Worm (Caenorhabditis elegans) whole organism, late embryonic: Measurements from ENCODE around the gene K10B3.1.
A peak's percentile ranks its signal among the peaks of the same experiment; 100 is the strongest.

Experiments used
- C08G9.2 ChIP-seq: sonication (generic microtip); optimal IDR thresholded peaks from 2 replicates; lab custom pipeline; 2016; ENCODE audit warnings: mild to moderate bottlenecking, missing genetic modification characterization, moderate library complexity, missing compliant biosample characterization
- C38D4.7 ChIP-seq: fragments of 200-800 bp; sonication (Bioruptor generic); optimal IDR thresholded peaks from 2 replicates; lab custom pipeline; 2018; ENCODE audit warnings: mild to moderate bottlenecking, missing genetic modification characterization, moderate library complexity, missing compliant biosample characterization
- F13H6.1 ChIP-seq: sonication (generic microtip); optimal IDR thresholded peaks from 2 replicates; lab custom pipeline; 2016; ENCODE audit warnings: missing genetic modification characterization, missing compliant biosample characterization
- K09A11.1 ChIP-seq: sonication (generic microtip); optimal IDR thresholded peaks from 2 replicates; lab custom pipeline; 2017; ENCODE audit warnings: antibody characterized with exemption, mild to moderate bottlenecking, missing genetic modification characterization, missing compliant biosample characterization; ENCODE audit not compliant: insufficient read depth
- ahr-1 ChIP-seq: sonication (generic microtip); optimal IDR thresholded peaks from 2 replicates; lab custom pipeline; 2016; ENCODE audit warnings: missing genetic modification characterization, missing compliant biosample characterization
- ceh-14 ChIP-seq: sonication (generic microtip); optimal IDR thresholded peaks from 2 replicates; lab custom pipeline; 2016; ENCODE audit warnings: missing genotype, missing genetic modification characterization, missing compliant biosample characterization
- ceh-18 ChIP-seq: sonication (generic microtip); optimal IDR thresholded peaks from 2 replicates; lab custom pipeline; 2016; ENCODE audit warnings: missing genetic modification characterization, missing compliant biosample characterization
- ceh-24 ChIP-seq: sonication (generic microtip); optimal IDR thresholded peaks from 2 replicates; lab custom pipeline; 2016; ENCODE audit warnings: mild to moderate bottlenecking, missing genetic modification characterization, missing compliant biosample characterization
- ceh-31 ChIP-seq: sonication (generic microtip); optimal IDR thresholded peaks from 2 replicates; lab custom pipeline; 2016; ENCODE audit warnings: missing genetic modification characterization, missing compliant biosample characterization
- ceh-34 ChIP-seq: sonication (generic microtip); optimal IDR thresholded peaks from 2 replicates; lab custom pipeline; 2016; ENCODE audit warnings: mild to moderate bottlenecking, missing genetic modification characterization, missing compliant biosample characterization
- ceh-45 ChIP-seq: fragments of 200-800 bp; sonication (Bioruptor generic); IDR thresholded peaks from 2 replicates; pipeline ENCODE4 v1.3.6; 2022; ENCODE audit warnings: missing genetic modification reagents, missing genetic modification characterization, missing compliant biosample characterization
- ceh-6 ChIP-seq: fragments of 200-800 bp; sonication (Bioruptor generic); optimal IDR thresholded peaks from 2 replicates; lab custom pipeline; 2018; ENCODE audit warnings: mild to moderate bottlenecking, missing genetic modification characterization, missing compliant biosample characterization
- elt-2 ChIP-seq: sonication (generic microtip); optimal IDR thresholded peaks from 2 replicates; lab custom pipeline; 2016; ENCODE audit warnings: missing genetic modification reagents, missing genetic modification characterization, missing compliant biosample characterization
- ets-4 ChIP-seq: sonication (generic microtip); optimal IDR thresholded peaks from 2 replicates; lab custom pipeline; 2016; ENCODE audit warnings: missing genetic modification characterization, missing compliant biosample characterization
- eyg-1 ChIP-seq: sonication (generic microtip); optimal IDR thresholded peaks from 2 replicates; lab custom pipeline; 2016; ENCODE audit warnings: missing genotype, missing genetic modification characterization, missing compliant biosample characterization
- fax-1 ChIP-seq: sonication (generic microtip); optimal IDR thresholded peaks from 2 replicates; lab custom pipeline; 2016; ENCODE audit warnings: missing genotype, missing genetic modification characterization, missing compliant biosample characterization
- fkh-10 ChIP-seq: fragments of 150-350 bp; optimal IDR thresholded peaks from 2 replicates; lab custom pipeline; 2014; ENCODE audit warnings: missing biosample characterization, missing genetic modification reagents, missing genetic modification characterization
- gmeb-2 ChIP-seq: sonication (generic microtip); optimal IDR thresholded peaks from 2 replicates; lab custom pipeline; 2016; ENCODE audit warnings: missing genetic modification characterization, inconsistent platforms, missing compliant biosample characterization
- hlh-6 ChIP-seq: sonication (generic microtip); optimal IDR thresholded peaks from 2 replicates; lab custom pipeline; 2016; ENCODE audit warnings: missing genotype, missing genetic modification characterization, missing compliant biosample characterization
- hlh-8 ChIP-seq: sonication (generic microtip); optimal IDR thresholded peaks from 2 replicates; lab custom pipeline; 2016; ENCODE audit warnings: missing genotype, missing genetic modification characterization, missing compliant biosample characterization
- lim-6 ChIP-seq: sonication (generic microtip); optimal IDR thresholded peaks from 2 replicates; lab custom pipeline; 2016; ENCODE audit warnings: missing genetic modification characterization, missing compliant biosample characterization
- madf-2 ChIP-seq: sonication (generic microtip); optimal IDR thresholded peaks from 2 replicates; lab custom pipeline; 2017; ENCODE audit warnings: missing genetic modification characterization, missing compliant biosample characterization
- nfya-1 ChIP-seq: sonication (generic microtip); optimal IDR thresholded peaks from 2 replicates; lab custom pipeline; 2017; ENCODE audit warnings: missing genetic modification characterization, mild to moderate bottlenecking, missing compliant biosample characterization, antibody characterized with exemption, moderate library complexity
- npax-4 ChIP-seq: sonication (generic microtip); optimal IDR thresholded peaks from 2 replicates; lab custom pipeline; 2016; ENCODE audit warnings: missing genetic modification characterization, missing compliant biosample characterization
- odd-2 ChIP-seq: sonication (generic microtip); optimal IDR thresholded peaks from 2 replicates; lab custom pipeline; 2017; ENCODE audit warnings: antibody characterized with exemption, mild to moderate bottlenecking, missing genetic modification characterization, missing compliant biosample characterization
- pax-1 ChIP-seq: fragments of 150-350 bp; optimal IDR thresholded peaks from 2 replicates; lab custom pipeline; 2014; ENCODE audit warnings: missing biosample characterization, missing genetic modification characterization
- pha-2 ChIP-seq: sonication (generic microtip); optimal IDR thresholded peaks from 2 replicates; lab custom pipeline; 2017; ENCODE audit warnings: mild to moderate bottlenecking, missing genetic modification characterization, missing compliant biosample characterization
- pha-4 ChIP-seq: fragments of 150-350 bp; optimal IDR thresholded peaks from 2 replicates; lab custom pipeline; 2018; ENCODE audit warnings: missing biosample characterization, missing genetic modification reagents, missing genetic modification characterization
- pqm-1 ChIP-seq: sonication (generic microtip); optimal IDR thresholded peaks from 2 replicates; lab custom pipeline; 2016; ENCODE audit warnings: missing genetic modification characterization, missing compliant biosample characterization
- pros-1 ChIP-seq: fragments of 150-350 bp; optimal IDR thresholded peaks from 2 replicates; lab custom pipeline; 2014; ENCODE audit warnings: missing biosample characterization, missing genetic modification reagents, missing genetic modification characterization
- rnt-1 ChIP-seq: sonication (generic microtip); optimal IDR thresholded peaks from 2 replicates; lab custom pipeline; 2016; ENCODE audit warnings: missing genetic modification characterization, missing compliant biosample characterization
- sox-4 ChIP-seq: sonication (generic microtip); optimal IDR thresholded peaks from 2 replicates; lab custom pipeline; 2017; ENCODE audit warnings: mild to moderate bottlenecking, missing genetic modification characterization, inconsistent platforms, missing compliant biosample characterization
- syd-9 ChIP-seq: sonication (generic microtip); optimal IDR thresholded peaks from 2 replicates; lab custom pipeline; 2016; ENCODE audit warnings: mild to moderate bottlenecking, missing genetic modification characterization, moderate library complexity, missing compliant biosample characterization
- tbx-2 ChIP-seq: sonication (generic microtip); optimal IDR thresholded peaks from 2 replicates; lab custom pipeline; 2016; ENCODE audit warnings: missing genetic modification characterization, missing compliant biosample characterization
- unc-3 ChIP-seq, 2 experiments: fragments of 200-800 bp in 1 of 2; sonication (Bioruptor generic) in 1 of 2; sonication (generic microtip) in 1 of 2; conservative IDR thresholded peaks in 1 of 2; optimal IDR thresholded peaks in 1 of 2; 2 replicates each; pipeline versions ENCODE4 v1.3.6 to Lab custom; 2016 to 2022; ENCODE audit warnings: missing compliant biosample characterization in 2 of 2, missing genetic modification characterization in 2 of 2, missing genetic modification reagents in 1 of 2
- unc-55 ChIP-seq: sonication (generic microtip); optimal IDR thresholded peaks from 2 replicates; lab custom pipeline; 2017; ENCODE audit warnings: missing biosample characterization, missing genetic modification reagents, missing genetic modification characterization

The K10B3.1 gene

ce11 chrX:3153133-3153532 is 17.8 kb downstream of the K10B3.1 start:
- no peak for TF ChIP-seq ceh-18 (tag; lab: Kevin White, UChicago)
- no peak for TF ChIP-seq eyg-1 (tag; lab: Kevin White, UChicago)
- TF ChIP-seq nfya-1, result no peak
- TF ChIP-seq npax-4 (tag; lab: Kevin White, UChicago), result no peak
- peak; percentile 87 for TF ChIP-seq elt-2 (tag; lab: Kevin White, UChicago)

ce11 chrX:3154562-3154961 is 19.3 kb downstream of the K10B3.1 start:
- no peak for TF ChIP-seq unc-55
- TF ChIP-seq fkh-10 (GFP tag; lab: Kevin White, UChicago), result no peak
- TF ChIP-seq C38D4.7 (GFP tag; lab: Kevin White, UChicago), result no peak
- no peak for TF ChIP-seq madf-2 (tag; lab: Kevin White, UChicago)
- TF ChIP-seq pax-1, result no peak
- no peak for TF ChIP-seq pha-2 (tag; lab: Kevin White, UChicago)
- no peak for TF ChIP-seq ceh-18 (tag; lab: Kevin White, UChicago)
- no peak for TF ChIP-seq K09A11.1
- no peak for TF ChIP-seq ceh-31 (tag; lab: Kevin White, UChicago)
- no peak for TF ChIP-seq eyg-1 (tag; lab: Kevin White, UChicago)
- TF ChIP-seq ahr-1, result no peak
- TF ChIP-seq tbx-2 (tag; lab: Kevin White, UChicago), result no peak
- TF ChIP-seq hlh-6 (tag; lab: Kevin White, UChicago), result no peak
- no peak for TF ChIP-seq syd-9
- TF ChIP-seq ets-4 (tag; lab: Kevin White, UChicago), result no peak
- TF ChIP-seq pha-4 (tag; lab: Kevin White, UChicago), result no peak
- no peak for TF ChIP-seq pqm-1 (tag; lab: Kevin White, UChicago)
- TF ChIP-seq rnt-1 (tag; lab: Kevin White, UChicago), result no peak

DNA sequence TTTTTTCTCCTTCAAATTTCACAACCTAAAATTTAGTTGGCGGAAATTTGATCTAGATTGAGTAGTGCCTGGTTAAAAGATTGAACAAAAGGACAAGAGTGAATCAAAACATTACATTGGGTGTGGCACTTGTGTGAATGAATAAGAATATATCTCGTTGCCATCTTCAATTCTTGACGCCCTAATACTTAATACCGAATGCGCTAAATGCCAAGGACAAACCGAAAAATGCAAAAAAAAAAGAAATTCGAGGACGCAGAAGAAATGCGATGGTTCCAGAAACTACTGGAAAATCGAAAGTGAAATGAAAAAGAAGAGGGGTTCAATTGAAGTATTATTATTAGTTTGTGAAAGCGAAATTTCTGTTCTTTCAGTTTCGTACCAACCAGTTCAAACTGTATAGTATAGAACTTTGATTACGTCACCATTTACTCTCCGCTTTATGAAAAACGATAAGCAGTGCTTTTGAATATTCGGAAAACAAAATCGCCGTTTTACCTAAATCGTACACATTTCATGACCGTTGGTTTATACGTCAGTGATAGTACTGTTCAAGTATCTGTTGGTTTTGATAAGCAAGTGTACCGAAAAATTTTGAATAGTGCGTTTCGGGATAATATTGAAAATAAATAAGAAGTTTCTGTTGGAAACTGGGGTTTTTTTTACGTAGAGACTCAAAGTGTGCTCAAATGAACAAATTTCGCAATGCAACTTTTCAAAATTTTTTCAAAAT is 20.0 kb downstream of the K10B3.1 start:
- TF ChIP-seq sox-4, result no peak
- no peak for TF ChIP-seq odd-2 (tag; lab: Kevin White, UChicago)
- TF ChIP-seq F13H6.1 (tag; lab: Kevin White, UChicago), result no peak
- TF ChIP-seq lim-6 (tag; lab: Kevin White, UChicago), result no peak
- TF ChIP-seq unc-3 (GFP tag; conservative IDR thresholded peaks at IDR 0.05; lab: Robert Waterston, UW), result no peak
- no peak for TF ChIP-seq unc-3 (tag; optimal IDR thresholded peaks at IDR 0.05; lab: Kevin White, UChicago)
- no peak for TF ChIP-seq ceh-6 (GFP tag; lab: Kevin White, UChicago)
- TF ChIP-seq ceh-14 (tag; lab: Kevin White, UChicago), result no peak
- no peak for TF ChIP-seq pros-1 (tag; lab: Kevin White, UChicago)
- no peak for TF ChIP-seq C08G9.2 (tag; lab: Kevin White, UChicago)
- TF ChIP-seq ceh-45 (GFP tag; lab: Robert Waterston, UW), result no peak
- no peak for TF ChIP-seq hlh-8 (tag; lab: Kevin White, UChicago)
- no peak for TF ChIP-seq fax-1 (tag; lab: Kevin White, UChicago)
- no peak for TF ChIP-seq ceh-34
- no peak for TF ChIP-seq gmeb-2 (tag; lab: Kevin White, UChicago)
- no peak for TF ChIP-seq elt-2 (tag; lab: Kevin White, UChicago)
- TF ChIP-seq ceh-24, result no peak
